Worm (Caenorhabditis elegans): ENCODE measurements around the gene sri-71.
"Not testable (repeated sequence)": the region's sequence is repeated elsewhere in the genome, so short reads cannot be mapped to it uniquely, and the experiment has no call there.

The sri-71 gene

ce11 chrII:2649539-2649938 is 22.0 kb downstream of the sri-71 start, which contains the start of the genes F22E5.13 and F22E5.6:
TSS of gene F22E5.13 (minus strand) at chrII:2649639.
TSS of gene F22E5.6 (plus strand) at chrII:2649835.
- no peak for TF ChIP-seq drap-1 (GFP tag; optimal IDR thresholded peaks at IDR 0.05)
- no peak for TF ChIP-seq ham-2 (GFP tag; optimal IDR thresholded peaks at IDR 0.05)
- no peak for TF ChIP-seq cnd-1 (tag; optimal IDR thresholded peaks at IDR 0.05)
- TF ChIP-seq lsy-2 (tag; optimal IDR thresholded peaks at IDR 0.05): no peak
- TF ChIP-seq sem-2 (GFP tag; optimal IDR thresholded peaks at IDR 0.05): no peak
- TF ChIP-seq ceh-83 (GFP tag; optimal IDR thresholded peaks at IDR 0.05): no peak
- TF ChIP-seq mab-5 (tag; optimal IDR thresholded peaks at IDR 0.05): no peak
- TF ChIP-seq elt-1 (tag; optimal IDR thresholded peaks at IDR 0.05; ENCODE audit: borderline replicate concordance, insufficient read depth): no peak
- no peak for TF ChIP-seq ceh-43 (GFP tag; optimal IDR thresholded peaks at IDR 0.05)
- no peak for TF ChIP-seq bed-3 (GFP tag; optimal IDR thresholded peaks at IDR 0.05)
- no peak for TF ChIP-seq hlh-1 (tag; optimal IDR thresholded peaks at IDR 0.05)
- no peak for TF ChIP-seq nhr-12 (tag; optimal IDR thresholded peaks at IDR 0.05)
- no peak for TF ChIP-seq pha-4 (tag; optimal IDR thresholded peaks at IDR 0.05)
- no peak for TF ChIP-seq snpc-4 (tag; optimal IDR thresholded peaks at IDR 0.05)
- no peak for TF ChIP-seq mep-1 (tag; optimal IDR thresholded peaks at IDR 0.05)
- TF ChIP-seq unc-120 (tag; optimal IDR thresholded peaks at IDR 0.05; ENCODE audit: poor library complexity, severe bottlenecking): no peak
- TF ChIP-seq nhr-237 (tag; optimal IDR thresholded peaks at IDR 0.05): no peak

- TF ChIP-seq bed-3 (GFP tag; optimal IDR thresholded peaks at IDR 0.05) (no peak), lsy-2 (tag; optimal IDR thresholded peaks at IDR 0.05) (no peak), nhr-2 (tag; optimal IDR thresholded peaks at IDR 0.05) (no peak), pha-4 (tag; optimal IDR thresholded peaks at IDR 0.05) (no peak), elt-3 (tag; optimal IDR thresholded peaks at IDR 0.05) (no peak), unc-62 (GFP tag; optimal IDR thresholded peaks at IDR 0.05) (no peak), nhr-76 (tag; optimal IDR thresholded peaks at IDR 0.05) (no peak), cnd-1 (tag; optimal IDR thresholded peaks at IDR 0.05) (no peak), ceh-83 (GFP tag; optimal IDR thresholded peaks at IDR 0.05) (no peak), M03D4.4 (tag; optimal IDR thresholded peaks at IDR 0.05) (no peak), mep-1 (tag; optimal IDR thresholded peaks at IDR 0.05) (no peak)
Observed at ce11 chrII:2656606-2657005, 29.1 kb downstream of the sri-71 start, which contains the start of gene sri-47. TSS of gene sri-47 (plus strand) at chrII:2656906.

ce11 chrII:2659364-2659763 is 31.8 kb downstream of the sri-71 start, which contains the start of gene gcy-21:
TSS of gene gcy-21 (plus strand) at chrII:2659664.
- no peak for TF ChIP-seq flh-1 (GFP tag; optimal IDR thresholded peaks at IDR 0.05)

ce11 chrII:2665081-2665480 is 37.5 kb downstream of the sri-71 start, which contains the start of gene F22E5.2:
TSS of gene F22E5.2 (plus strand) at chrII:2665381.
- not testable (repeated sequence) for TF ChIP-seq nhr-12 (tag; optimal IDR thresholded peaks at IDR 0.05); ceh-43 (GFP tag; optimal IDR thresholded peaks at IDR 0.05); unc-39 (tag; optimal IDR thresholded peaks at IDR 0.05)

ce11 chrII:2665606-2666005 is 38.1 kb downstream of the sri-71 start, which contains the start of gene F22E5.22:
TSS of gene F22E5.22 (plus strand) at chrII:2665906.
- TF ChIP-seq pha-4 (tag; optimal IDR thresholded peaks at IDR 0.05) (no peak), snpc-4 (tag; optimal IDR thresholded peaks at IDR 0.05) (no peak), nhr-237 (tag; optimal IDR thresholded peaks at IDR 0.05) (no peak), unc-39 (tag; optimal IDR thresholded peaks at IDR 0.05) (no peak), unc-62 (GFP tag; optimal IDR thresholded peaks at IDR 0.05) (no peak), M03D4.4 (tag; optimal IDR thresholded peaks at IDR 0.05) (no peak), blmp-1 (tag; optimal IDR thresholded peaks at IDR 0.05) (no peak), bed-3 (GFP tag; optimal IDR thresholded peaks at IDR 0.05) (no peak), lsy-2 (tag; optimal IDR thresholded peaks at IDR 0.05) (no peak), mls-2 (tag; optimal IDR thresholded peaks at IDR 0.05) (no peak), elt-1 (tag; optimal IDR thresholded peaks at IDR 0.05; ENCODE audit: borderline replicate concordance, insufficient read depth) (no peak), unc-120 (tag; optimal IDR thresholded peaks at IDR 0.05; ENCODE audit: poor library complexity, severe bottlenecking) (no peak), nhr-28 (tag; optimal IDR thresholded peaks at IDR 0.05) (no peak), lin-32 (GFP tag; optimal IDR thresholded peaks at IDR 0.05) (no peak), mep-1 (tag; optimal IDR thresholded peaks at IDR 0.05) (no peak), ceh-83 (GFP tag; optimal IDR thresholded peaks at IDR 0.05) (no peak)

- TF ChIP-seq ces-1 (GFP tag; optimal IDR thresholded peaks at IDR 0.05); elt-3 (tag; optimal IDR thresholded peaks at IDR 0.05); nhr-2 (tag; optimal IDR thresholded peaks at IDR 0.05): not testable (repeated sequence)
Observed at ce11 chrII:2672320-2672719, 44.8 kb downstream of the sri-71 start, which contains the start of gene sri-57. TSS of gene sri-57 (minus strand) at chrII:2672420.
